Fruit fly (Drosophila melanogaster): ENCODE data around the gene CG11619.

The CG11619 gene

DNA sequence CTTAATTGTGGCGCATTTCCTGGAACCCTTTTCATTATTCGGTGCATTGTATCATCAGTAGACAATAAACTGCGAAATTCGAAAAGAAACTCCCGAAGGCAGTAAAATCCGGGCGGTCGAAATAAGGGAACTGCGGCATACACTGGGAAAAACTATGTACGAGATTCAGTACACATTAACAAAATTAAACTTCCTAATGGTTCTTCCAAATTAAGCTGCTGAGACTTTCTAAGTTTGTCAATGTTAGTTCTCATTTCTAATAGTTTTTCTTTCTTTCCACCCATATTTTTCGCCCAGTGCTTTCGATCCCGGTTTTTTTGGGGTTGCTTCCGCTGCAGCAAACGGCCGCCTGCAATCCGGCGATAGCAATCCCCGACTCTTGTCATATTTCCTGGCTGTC, 36.7 kb upstream of the CG11619 start (continued):
- TF ChIP-seq Six4 (GFP tag; optimal IDR thresholded peaks at IDR 0.05) (peak; percentile 52), CG3281 (GFP tag; optimal IDR thresholded peaks at IDR 0.05) (peak; percentile 61), trem (tag; optimal IDR thresholded peaks at IDR 0.05) (peak; percentile 73), NC2α (GFP tag; optimal IDR thresholded peaks at IDR 0.05) (peak; percentile 77), zfh1 (GFP tag; IDR thresholded peaks at IDR 0.05) (peak; percentile 93), Kr (GFP tag; optimal IDR thresholded peaks at IDR 0.05) (no peak), H15 (GFP tag; IDR thresholded peaks at IDR 0.05) (peak; percentile 82), bab2 (GFP tag; optimal IDR thresholded peaks at IDR 0.05) (peak; percentile 75), seq (GFP tag; IDR thresholded peaks at IDR 0.05) (peak; percentile 74), crol (GFP tag; IDR thresholded peaks at IDR 0.05) (no peak), cad (GFP tag; optimal IDR thresholded peaks at IDR 0.05) (no peak), CG13775 (GFP tag; optimal IDR thresholded peaks at IDR 0.05) (peak; percentile 67), z (GFP tag; IDR thresholded peaks at IDR 0.05) (peak; percentile 55; the same call in 1 of the 3 replicates), pita (GFP tag; optimal IDR thresholded peaks at IDR 0.05) (no peak), CG8388 (GFP tag; optimal IDR thresholded peaks at IDR 0.05) (peak; percentile 57), Taf1 (GFP tag; IDR thresholded peaks at IDR 0.05) (0 out of 2 replicates have a peak, but pooled peaks have one; percentile 13), sens-2 (GFP tag; IDR thresholded peaks at IDR 0.05) (peak; percentile 76), CG15073 (GFP tag; optimal IDR thresholded peaks at IDR 0.05) (no peak), Opbp (GFP tag; IDR thresholded peaks at IDR 0.05; ENCODE audit: partially characterized antibody) (no peak), repo (GFP tag; optimal IDR thresholded peaks at IDR 0.05) (peak; percentile 70), CG12236 (GFP tag; optimal IDR thresholded peaks at IDR 0.05) (peak; percentile 53), Lhr (GFP tag; optimal IDR thresholded peaks at IDR 0.05) (peak; percentile 53), CG32772 (GFP tag; IDR thresholded peaks at IDR 0.05) (peak; percentile 85), unpg (GFP tag; optimal IDR thresholded peaks at IDR 0.05) (peak; percentile 66), Adf1 (GFP tag; IDR thresholded peaks at IDR 0.05) (no peak), CG10274 (GFP tag; optimal IDR thresholded peaks at IDR 0.05) (peak; percentile 27), wek (GFP tag; optimal IDR thresholded peaks at IDR 0.05) (no peak), her (GFP tag; optimal IDR thresholded peaks at IDR 0.05) (peak; percentile 9), CG12942 (GFP tag; optimal IDR thresholded peaks at IDR 0.05) (peak; percentile 51), BtbVII (GFP tag; optimal IDR thresholded peaks at IDR 0.05) (peak; percentile 56), CG1602 (GFP tag; optimal IDR thresholded peaks at IDR 0.05) (peak; percentile 58), CG2678 (tag; optimal IDR thresholded peaks at IDR 0.05) (peak; percentile 83), Sry-β (GFP tag; optimal IDR thresholded peaks at IDR 0.05) (no peak), CG4730 (GFP tag; IDR thresholded peaks at IDR 0.05) (peak; percentile 66; the same call in 1 of the 2 replicates), Drgx (GFP tag; IDR thresholded peaks at IDR 0.05) (no peak), croc (GFP tag; conservative IDR thresholded peaks at IDR 0.05) (peak; percentile 79), fd96Cb (tag; optimal IDR thresholded peaks at IDR 0.05) (peak; percentile 64), CG10431 (GFP tag; optimal IDR thresholded peaks at IDR 0.05) (peak; percentile 72), CG14014 (GFP tag; IDR thresholded peaks at IDR 0.05) (0 out of 2 replicates have a peak, but pooled peaks have one; percentile 32), wdn (GFP tag; IDR thresholded peaks at IDR 0.05) (no peak), Mes4 (GFP tag; optimal IDR thresholded peaks at IDR 0.05) (peak; percentile 83), CG4404 (GFP tag; IDR thresholded peaks at IDR 0.05) (peak; percentile 81), sima (GFP tag; optimal IDR thresholded peaks at IDR 0.05) (no peak), CG12299 (tag; optimal IDR thresholded peaks at IDR 0.05) (peak; percentile 25), pum (GFP tag; optimal IDR thresholded peaks at IDR 0.05) (peak; percentile 60), CG6689 (GFP tag; IDR thresholded peaks at IDR 0.05) (peak; percentile 83), dysf (GFP tag; IDR thresholded peaks at IDR 0.05) (peak; percentile 79), CG15696 (tag; optimal IDR thresholded peaks at IDR 0.05) (peak; percentile 61), CG2875 (GFP tag; optimal IDR thresholded peaks at IDR 0.05) (peak; percentile 69), klu (GFP tag; IDR thresholded peaks at IDR 0.05) (peak; percentile 51; the same call in 1 of the 2 replicates), CG31441 (GFP tag; IDR thresholded peaks at IDR 0.05) (peak; percentile 88), CG18619 (GFP tag; optimal IDR thresholded peaks at IDR 0.05) (peak; percentile 70)
